Worm (Caenorhabditis elegans) whole organism, L1 larva: ENCODE results near the gene math-38.

Experiments
- C04F5.9 ChIP-seq: sonication (generic microtip); optimal IDR thresholded peaks from 2 replicates; lab custom pipeline; 2016; ENCODE audit warnings: missing genetic modification characterization, missing compliant biosample characterization
- fkh-10 ChIP-seq: sonication (generic microtip); optimal IDR thresholded peaks from 2 replicates; lab custom pipeline; 2017; ENCODE audit warnings: missing biosample characterization, missing genetic modification reagents, missing genetic modification characterization
- nhr-28 ChIP-seq: fragments of 150-350 bp; optimal IDR thresholded peaks from 2 replicates; lab custom pipeline; 2014; ENCODE audit warnings: missing biosample characterization, missing genetic modification characterization
- sox-4 ChIP-seq: sonication (generic microtip); optimal IDR thresholded peaks from 2 replicates; lab custom pipeline; 2016; ENCODE audit warnings: missing genetic modification characterization, missing compliant biosample characterization
- ztf-11 ChIP-seq, 2 experiments: sonication (generic microtip); optimal IDR thresholded peaks; 2 replicates each; lab custom pipeline; 2016 to 2017; ENCODE audit warnings: missing genetic modification characterization in 2 of 2, missing biosample characterization in 1 of 2, missing compliant biosample characterization in 1 of 2

DNA sequence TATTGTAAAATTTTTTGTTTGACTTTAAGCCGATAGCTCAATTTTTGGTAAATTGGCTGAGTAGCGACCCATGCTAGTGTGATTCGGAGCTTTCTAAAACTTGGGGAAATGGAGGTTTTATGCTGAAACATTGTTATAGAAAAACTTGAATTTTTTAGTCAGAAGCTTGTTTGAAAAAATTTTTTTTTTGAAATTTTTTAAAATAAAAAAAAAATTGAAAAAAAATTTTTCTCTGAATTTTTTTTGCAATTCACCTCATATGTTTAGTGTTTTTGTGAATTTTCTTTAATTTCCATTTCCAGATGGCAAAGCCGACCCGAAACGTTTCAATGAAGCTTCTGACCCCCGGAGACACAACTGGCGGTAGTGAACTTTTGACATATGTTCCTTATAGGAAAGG lies 50.7 kb downstream of the math-38 start, which contains the start of gene Y51H7BR.4:
- TF ChIP-seq fkh-10 (GFP tag; lab: Kevin White, UChicago) (no peak), ztf-11 (tag; optimal IDR thresholded peaks at IDR 0.05; lab: Kevin White, UChicago) (no peak), C04F5.9 (tag; lab: Kevin White, UChicago) (no peak), nhr-28 (tag; lab: Kevin White, UChicago) (no peak), sox-4 (no peak)
